Fruit fly (Drosophila melanogaster) Kc167 (cell line): ENCODE measurements around the gene dy.

Experiments used
- Myc ChIP-seq: fragments of >200 bp; optimal IDR thresholded peaks from 2 replicates; lab custom pipeline; 2017; ENCODE audit warnings: missing external identifiers
- Sin3A ChIP-seq: fragments of >200 bp; optimal IDR thresholded peaks from 2 replicates; lab custom pipeline; 2018; ENCODE audit warnings: missing external identifiers
- h ChIP-seq: fragments of >200 bp; optimal IDR thresholded peaks from 3 replicates; lab custom pipeline; 2018; ENCODE audit warnings: missing external identifiers
- insv ChIP-seq: fragments of >200 bp; optimal IDR thresholded peaks from 3 replicates; lab custom pipeline; 2018; ENCODE audit warnings: missing external identifiers
- psq ChIP-seq: fragments of >200 bp; optimal IDR thresholded peaks from 2 replicates; lab custom pipeline; 2017; ENCODE audit warnings: missing external identifiers
- ttk ChIP-seq: sonication (Bioruptor generic); optimal IDR thresholded peaks from 2 replicates; lab custom pipeline; 2017; ENCODE audit warnings: missing external identifiers

The dy gene

DNA sequence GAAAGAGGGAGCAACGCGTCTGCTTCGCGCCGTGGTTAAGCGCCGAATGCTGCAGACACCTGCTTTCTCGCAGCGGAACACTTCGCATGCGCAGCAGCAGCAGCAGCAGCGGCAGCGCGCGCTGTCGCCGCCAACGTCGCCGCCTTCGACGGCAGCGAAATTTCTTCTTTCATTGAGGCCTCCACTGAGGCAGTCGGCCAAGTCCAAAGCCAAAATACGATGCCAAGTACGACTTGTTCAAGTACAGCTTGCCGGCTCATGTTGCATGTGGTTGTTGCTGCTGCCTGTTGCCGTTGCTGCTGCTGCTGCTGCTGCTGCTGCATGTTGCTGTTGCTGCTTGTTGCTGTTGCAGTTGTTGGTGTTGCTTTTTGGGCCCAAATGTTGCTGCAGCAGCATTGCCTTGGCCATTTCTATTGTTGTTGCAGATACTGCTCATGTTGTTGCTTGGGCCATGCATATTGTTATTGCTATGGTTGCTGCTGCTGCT, at the start of gene dy:
TSS of gene dy (minus strand) at position 51 of the 487 bp plus-strand sequence.
- TF ChIP-seq Myc: no peak
- no peak for TF ChIP-seq Sin3A (lab: Kevin White, UChicago)
- no peak for TF ChIP-seq h (lab: Kevin White, UChicago)
- TF ChIP-seq ttk (lab: Kevin White, UChicago): no peak
- no peak for TF ChIP-seq insv (lab: Kevin White, UChicago)
- TF ChIP-seq psq (lab: Kevin White, UChicago): no peak

DNA sequence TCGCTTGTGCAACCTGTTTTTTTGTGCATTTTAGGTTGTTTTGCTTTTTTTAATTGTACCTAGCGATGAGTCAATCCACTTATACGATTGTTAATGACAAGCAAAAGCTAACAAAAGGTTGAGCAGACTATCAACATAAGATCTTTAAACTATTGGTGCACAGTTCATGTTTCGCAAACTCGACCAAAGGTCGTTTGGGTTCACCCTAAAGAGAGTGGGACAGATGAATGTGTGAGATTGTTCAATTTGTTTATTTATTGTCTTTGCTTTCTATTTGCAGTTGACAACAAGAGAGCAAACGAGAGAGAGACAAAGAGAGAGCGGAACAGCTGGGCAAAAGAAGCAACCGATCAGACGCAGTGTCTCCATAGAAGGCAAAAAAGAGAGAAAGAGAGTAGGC, 44.4 kb upstream of the dy start:
- TF ChIP-seq h (lab: Kevin White, UChicago): no peak
- no peak for TF ChIP-seq insv (lab: Kevin White, UChicago)
- TF ChIP-seq Sin3A (lab: Kevin White, UChicago): no peak
- TF ChIP-seq ttk (lab: Kevin White, UChicago): no peak
- TF ChIP-seq Myc: no peak
- no peak for TF ChIP-seq psq (lab: Kevin White, UChicago)

DNA sequence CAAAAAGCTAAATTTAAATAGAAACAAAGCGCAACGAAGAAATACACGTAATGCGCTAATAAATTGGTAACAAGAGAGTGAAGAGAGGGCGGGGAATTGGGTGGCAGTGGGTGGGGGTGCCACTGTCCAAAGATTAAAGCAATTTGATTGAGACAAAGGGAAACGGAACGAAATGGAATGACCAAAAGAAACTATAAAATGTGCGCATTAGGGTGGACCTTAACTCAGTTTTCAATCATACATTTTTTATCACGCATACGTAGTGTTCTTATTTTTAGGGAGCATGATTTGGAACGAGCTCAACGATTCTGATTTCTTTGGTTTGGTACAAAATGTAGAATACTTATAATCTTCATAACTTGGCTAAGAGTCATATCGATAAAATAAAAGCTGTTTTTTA, 43.4 kb upstream of the dy start:
- no peak for TF ChIP-seq Myc
- no peak for TF ChIP-seq ttk (lab: Kevin White, UChicago)
- no peak for TF ChIP-seq h (lab: Kevin White, UChicago)
- no peak for TF ChIP-seq insv (lab: Kevin White, UChicago)
- no peak for TF ChIP-seq Sin3A (lab: Kevin White, UChicago)
- no peak for TF ChIP-seq psq (lab: Kevin White, UChicago)

DNA sequence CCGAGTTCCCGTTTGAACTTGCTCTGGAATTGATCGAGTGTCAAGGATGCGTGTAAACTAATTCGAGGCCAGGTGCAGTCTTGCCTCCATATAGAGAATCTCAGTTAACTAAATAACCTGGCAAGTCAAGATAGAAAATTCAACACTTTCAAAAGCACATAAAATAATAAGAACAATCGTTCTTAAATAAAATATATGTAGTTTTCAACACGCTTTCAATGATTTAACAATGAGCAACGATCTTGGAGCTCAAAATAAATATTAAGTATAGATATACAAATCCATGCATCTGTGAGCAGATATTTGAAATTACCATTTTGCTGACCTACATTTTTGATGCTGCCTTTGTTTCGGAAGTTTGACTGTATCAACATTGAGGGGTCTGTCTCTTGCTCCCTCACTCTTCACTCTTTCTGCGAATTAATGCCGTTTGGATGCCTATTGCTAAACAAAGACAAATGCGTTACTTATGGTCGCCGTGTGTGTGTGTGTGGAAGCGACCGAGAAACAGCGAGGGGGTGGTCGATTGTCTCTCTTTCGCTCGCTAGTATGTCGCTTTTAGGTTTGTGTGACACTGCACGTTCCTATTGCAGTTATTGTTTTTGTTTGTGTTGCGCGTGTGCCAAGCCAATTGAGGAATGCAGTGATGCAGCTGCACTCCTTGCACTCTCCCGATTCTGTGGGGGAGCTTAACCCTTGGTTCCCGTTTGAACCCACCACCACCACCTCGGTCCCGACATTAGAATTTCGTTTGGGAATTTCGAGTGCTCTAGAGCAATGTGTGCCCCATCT, 41.9 kb upstream of the dy start:
- no peak for TF ChIP-seq Sin3A (lab: Kevin White, UChicago)
- TF ChIP-seq psq (lab: Kevin White, UChicago): no peak
- TF ChIP-seq h (lab: Kevin White, UChicago): no peak
- no peak for TF ChIP-seq insv (lab: Kevin White, UChicago)
- no peak for TF ChIP-seq ttk (lab: Kevin White, UChicago)
- TF ChIP-seq Myc: no peak

DNA sequence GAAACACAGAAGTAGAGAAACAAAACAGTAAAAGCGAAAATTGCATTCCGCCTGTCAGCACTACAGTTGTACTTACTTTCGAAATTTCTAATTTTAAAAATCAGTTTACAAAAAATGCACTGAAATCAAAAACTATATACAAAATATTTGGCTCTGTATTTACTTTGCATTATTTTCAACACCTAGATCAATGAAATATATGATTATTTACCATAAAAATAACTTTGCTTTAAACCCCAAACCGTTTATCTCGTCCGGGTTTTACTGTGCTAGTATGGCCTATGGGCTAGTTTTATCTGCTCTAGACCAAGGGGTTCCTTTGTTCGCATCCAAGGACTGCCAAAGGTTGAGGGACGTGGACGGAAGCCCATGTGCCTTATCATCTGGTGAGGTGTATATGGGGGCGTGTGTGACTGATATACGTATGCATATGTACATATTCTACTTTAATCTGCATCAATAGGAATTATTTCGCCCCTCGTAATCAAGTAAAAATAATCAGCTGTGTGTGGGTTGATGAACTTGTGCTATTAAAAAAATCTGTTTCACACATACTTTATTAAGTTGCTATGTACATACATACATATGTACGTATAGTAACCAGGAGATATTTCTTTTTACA, 40.8 kb upstream of the dy start:
- TF ChIP-seq ttk (lab: Kevin White, UChicago): no peak
- no peak for TF ChIP-seq h (lab: Kevin White, UChicago)
- TF ChIP-seq insv (lab: Kevin White, UChicago): no peak
- no peak for TF ChIP-seq Myc
- no peak for TF ChIP-seq Sin3A (lab: Kevin White, UChicago)
- no peak for TF ChIP-seq psq (lab: Kevin White, UChicago)

DNA sequence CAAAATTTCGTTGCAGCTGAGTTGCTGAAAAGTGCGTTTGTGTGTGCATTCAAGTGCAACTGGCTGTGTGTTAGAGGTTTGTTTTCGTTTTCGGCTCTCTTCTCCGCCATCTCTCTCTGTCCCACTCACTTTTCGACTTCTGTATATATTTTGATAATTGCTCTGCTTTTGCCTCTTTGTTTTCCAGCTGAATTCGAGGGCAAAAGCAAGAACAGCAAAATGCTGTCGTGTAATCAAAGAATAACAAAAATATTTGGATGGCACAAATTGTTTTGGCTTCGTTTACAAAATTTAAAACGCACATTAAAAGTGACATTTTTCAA, 40.1 kb upstream of the dy start:
- TF ChIP-seq ttk (lab: Kevin White, UChicago) (no peak), Myc (no peak), h (lab: Kevin White, UChicago) (no peak), insv (lab: Kevin White, UChicago) (no peak), Sin3A (lab: Kevin White, UChicago) (no peak), psq (lab: Kevin White, UChicago) (no peak)

DNA sequence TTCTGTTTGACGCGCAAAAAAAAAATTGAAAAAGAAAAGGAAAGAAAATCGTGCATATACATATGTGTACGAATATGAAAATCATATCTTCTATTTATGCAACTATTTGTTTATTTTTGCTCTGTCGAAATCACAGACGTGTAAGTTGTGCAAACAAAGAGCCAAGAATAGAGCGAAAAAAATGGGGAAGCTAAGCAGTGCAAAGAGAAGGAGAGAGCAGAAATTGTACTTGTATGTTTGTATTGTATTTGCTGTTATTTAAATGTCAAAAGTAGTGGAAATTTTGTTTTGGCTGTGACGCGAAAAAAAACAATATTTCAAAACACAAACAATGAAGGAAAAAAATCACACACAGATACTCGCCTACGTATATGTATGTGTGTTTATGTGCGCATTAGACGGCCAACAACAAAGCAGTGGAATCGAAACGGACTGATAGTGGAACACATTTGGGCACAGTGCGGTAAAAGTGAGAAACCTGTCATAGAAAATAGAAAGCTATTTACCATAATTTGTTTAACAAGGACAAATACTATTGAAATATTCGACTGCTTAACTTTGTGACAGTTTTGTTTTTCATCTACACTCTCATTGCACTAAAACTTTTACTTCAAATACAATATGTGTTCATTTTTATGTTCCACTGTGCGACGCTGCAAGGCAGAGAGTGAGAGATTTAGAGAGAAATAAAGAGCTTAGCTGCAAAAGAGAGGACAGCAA, 39.6 kb upstream of the dy start:
- TF ChIP-seq ttk (lab: Kevin White, UChicago): no peak

DNA sequence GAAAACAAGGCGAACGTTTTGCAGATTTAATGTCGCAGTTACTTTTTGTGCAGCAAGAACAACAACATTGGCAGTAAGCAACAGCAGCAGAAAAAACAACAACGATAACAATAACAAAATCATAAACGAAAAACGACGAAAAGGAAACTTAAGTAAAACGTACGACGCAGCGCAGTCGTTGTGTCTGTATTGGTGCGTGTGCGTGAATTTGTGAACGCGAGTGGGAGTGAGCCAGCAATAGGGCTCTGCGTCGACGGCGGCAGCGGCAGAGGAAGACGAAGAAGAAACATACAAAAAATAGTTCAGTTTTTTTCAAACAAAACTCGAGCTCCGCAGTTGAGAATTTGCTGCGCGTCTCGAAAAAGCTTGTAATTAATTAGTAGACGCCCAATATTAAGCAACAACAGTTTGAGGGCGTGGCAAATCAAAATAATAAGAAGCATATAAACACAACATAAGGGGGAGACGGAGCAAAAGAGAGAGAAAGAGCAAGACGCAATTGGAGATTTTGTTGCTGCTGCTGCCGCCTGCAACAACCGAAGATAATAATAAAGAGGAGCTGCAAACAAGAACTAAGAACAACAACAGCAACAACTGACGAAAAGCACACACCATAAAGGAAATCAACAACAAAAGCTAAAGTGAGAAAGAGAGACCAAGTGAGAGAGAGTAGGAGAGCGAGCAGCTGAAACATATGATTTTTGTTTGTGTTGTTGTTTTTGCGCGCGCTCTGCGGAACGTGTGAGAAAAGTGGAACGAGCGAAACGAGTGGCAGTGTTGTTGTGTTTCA, 38.8 kb upstream of the dy start:
- TF ChIP-seq Myc (no peak), insv (lab: Kevin White, UChicago) (no peak), psq (lab: Kevin White, UChicago) (peak; percentile 29), h (lab: Kevin White, UChicago) (no peak), Sin3A (lab: Kevin White, UChicago) (no peak)

DNA sequence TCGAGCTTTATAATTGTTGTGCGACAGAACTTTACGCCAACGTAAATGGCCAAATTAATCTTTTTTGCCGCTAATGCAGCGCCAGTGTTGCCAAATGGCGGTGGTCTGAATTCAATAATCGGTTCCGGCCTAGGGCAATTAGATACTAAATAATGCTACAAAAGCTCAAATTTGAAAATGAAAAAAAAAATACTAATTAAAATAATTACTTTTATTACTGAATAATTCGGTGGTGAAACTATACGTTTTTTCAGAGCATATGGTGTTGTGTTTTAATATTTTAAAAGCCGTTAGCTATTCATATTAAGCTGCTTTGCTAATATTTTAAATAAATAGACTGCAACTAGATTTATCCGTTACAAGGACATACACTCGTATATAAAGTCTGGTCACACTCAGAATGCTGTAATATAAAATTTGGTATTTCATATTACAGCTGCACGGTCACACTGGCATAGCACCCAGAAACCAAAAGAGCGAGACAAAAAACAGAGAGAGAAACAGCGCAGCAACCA, 37.9 kb upstream of the dy start, which contains the start of the genes CG1578 and rudhira:
TSS of gene CG1578 (minus strand) at position 118 of the 515 bp plus-strand sequence.
TSS of gene rudhira (plus strand) at position 465 of the 515 bp plus-strand sequence.
- no peak for TF ChIP-seq Myc
- no peak for TF ChIP-seq psq (lab: Kevin White, UChicago)
- TF ChIP-seq insv (lab: Kevin White, UChicago): no peak
- no peak for TF ChIP-seq h (lab: Kevin White, UChicago)
- no peak for TF ChIP-seq Sin3A (lab: Kevin White, UChicago)
- TF ChIP-seq ttk (lab: Kevin White, UChicago): no peak

DNA sequence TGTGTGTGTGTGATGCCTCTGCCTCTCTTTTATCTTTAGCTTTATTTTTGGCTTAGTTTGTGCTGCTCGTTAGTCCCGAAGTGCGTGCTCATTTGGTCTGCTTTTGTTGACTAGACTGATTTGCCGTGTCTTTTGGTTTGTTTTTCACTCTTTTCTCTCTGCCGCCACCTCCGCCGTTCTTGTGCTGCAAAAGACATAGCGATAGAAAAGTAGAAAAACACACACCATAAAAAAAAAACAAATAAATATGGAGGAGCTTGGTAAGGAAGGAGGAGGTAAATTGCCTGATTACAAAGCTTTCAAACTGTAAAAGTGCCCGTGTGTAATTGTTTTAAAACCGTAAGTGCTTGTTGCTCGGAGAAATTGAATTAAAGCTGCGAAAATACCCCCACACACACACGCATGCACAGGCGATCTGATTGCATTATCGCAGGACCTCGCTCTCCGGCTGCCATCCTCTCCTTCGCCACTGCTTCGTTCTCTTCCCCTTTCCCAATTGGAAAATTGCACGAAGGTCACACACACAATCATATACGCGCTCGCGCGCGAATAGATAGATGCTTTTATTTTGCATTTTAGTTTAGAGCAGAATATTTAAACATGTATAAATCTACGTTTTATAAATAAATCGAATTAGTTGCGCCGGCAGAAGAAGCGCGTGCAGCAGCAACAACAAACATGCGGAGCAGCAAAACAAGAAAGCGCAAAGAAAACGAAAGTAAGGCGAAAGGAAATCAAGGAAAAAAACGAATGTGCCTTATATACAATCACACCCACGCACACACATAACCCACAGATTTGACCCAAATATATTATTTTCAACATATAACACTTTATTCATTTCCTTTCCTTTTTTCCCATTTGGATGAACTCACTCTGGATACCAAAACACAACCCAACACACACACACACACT, 37.0 kb upstream of the dy start:
- no peak for TF ChIP-seq h (lab: Kevin White, UChicago)
